Worm (Caenorhabditis elegans) whole organism, midembryonic: ENCODE data around the gene ins-22.

ENCODE experiments used
- T22C8.4 ChIP-seq: fragments of 200-800 bp; sonication (Bioruptor generic); IDR thresholded peaks from 2 replicates; pipeline ENCODE4 v1.3.6; 2022; ENCODE audit warnings: missing genetic modification characterization, missing compliant biosample characterization
- cog-1 ChIP-seq: sonication (generic microtip); optimal IDR thresholded peaks from 2 replicates; lab custom pipeline; 2016; ENCODE audit warnings: missing genetic modification characterization, missing compliant biosample characterization
- flt-1 ChIP-seq: fragments of 200-800 bp; sonication (Bioruptor generic); IDR thresholded peaks from 2 replicates; pipeline ENCODE4 v1.3.6; 2022; ENCODE audit warnings: missing genetic modification characterization, missing compliant biosample characterization
- klf-2 ChIP-seq: fragments of 200-800 bp; sonication (Bioruptor generic); conservative IDR thresholded peaks from 2 replicates; pipeline ENCODE4 v1.3.6; 2022; ENCODE audit warnings: missing genetic modification reagents, missing genetic modification characterization, missing compliant biosample characterization
- med-1 ChIP-seq: sonication (generic microtip); optimal IDR thresholded peaks from 2 replicates; lab custom pipeline; 2017; ENCODE audit warnings: missing genetic modification characterization, mild to moderate bottlenecking, missing compliant biosample characterization, antibody characterized with exemption, missing genetic modification reagents; ENCODE audit not compliant: insufficient read depth
- ref-1 ChIP-seq: fragments of 200-800 bp; sonication (Bioruptor generic); conservative IDR thresholded peaks from 2 replicates; pipeline ENCODE4 v1.3.6; 2022; ENCODE audit warnings: missing genetic modification reagents, missing genetic modification characterization, missing compliant biosample characterization
- tab-1 ChIP-seq: fragments of 200-800 bp; sonication (Bioruptor generic); IDR thresholded peaks from 2 replicates; pipeline ENCODE4 v1.3.6; 2022; ENCODE audit warnings: missing genetic modification characterization, missing compliant biosample characterization
- ztf-23 ChIP-seq: fragments of 200-800 bp; sonication (Bioruptor generic); IDR thresholded peaks from 2 replicates; pipeline ENCODE4 v1.3.6; 2022; ENCODE audit warnings: missing genetic modification reagents, missing genetic modification characterization, missing compliant biosample characterization
- ztf-29 ChIP-seq: fragments of 200-800 bp; sonication (Bioruptor generic); IDR thresholded peaks from 2 replicates; pipeline ENCODE4 v1.3.6; 2022; ENCODE audit warnings: missing genetic modification reagents, missing genetic modification characterization, missing compliant biosample characterization

The ins-22 gene

ce11 chrIII:10059002-10059401 lies 32.9 kb downstream of the ins-22 start, which contains the start of gene T16G12.8:
T16G12.8 (plus strand) TSS chrIII:10059302.
- TF ChIP-seq ref-1 (GFP tag; lab: Robert Waterston, UW) = no peak
- no peak for TF ChIP-seq klf-2 (GFP tag; lab: Robert Waterston, UW)
- TF ChIP-seq cog-1 = no peak
- no peak for TF ChIP-seq ztf-29 (GFP tag; lab: Robert Waterston, UW)
- TF ChIP-seq flt-1 (GFP tag; lab: Robert Waterston, UW) = no peak
- no peak for TF ChIP-seq tab-1 (GFP tag; lab: Robert Waterston, UW)
- no peak for TF ChIP-seq ztf-23 (GFP tag; lab: Robert Waterston, UW)
- TF ChIP-seq med-1 (GFP tag; lab: Kevin White, UChicago) = no peak
- TF ChIP-seq T22C8.4 (GFP tag; lab: Robert Waterston, UW) = no peak

- no peak for TF ChIP-seq klf-2 (GFP tag; lab: Robert Waterston, UW)
- no peak for TF ChIP-seq T22C8.4 (GFP tag; lab: Robert Waterston, UW)
- TF ChIP-seq tab-1 (GFP tag; lab: Robert Waterston, UW) = no peak
- no peak for TF ChIP-seq ztf-23 (GFP tag; lab: Robert Waterston, UW)
- no peak for TF ChIP-seq flt-1 (GFP tag; lab: Robert Waterston, UW)
- TF ChIP-seq cog-1 = no peak
- no peak for TF ChIP-seq med-1 (GFP tag; lab: Kevin White, UChicago)
- TF ChIP-seq ref-1 (GFP tag; lab: Robert Waterston, UW) = no peak
- no peak for TF ChIP-seq ztf-29 (GFP tag; lab: Robert Waterston, UW)
Observed at ce11 chrIII:10060573-10060972, 34.5 kb downstream of the ins-22 start, which contains the start of gene T16G12.13. T16G12.13 (plus strand) TSS chrIII:10060865.

ce11 chrIII:10064140-10064539 lies 38.1 kb downstream of the ins-22 start, which contains the start of gene ekl-6:
ekl-6 (plus strand) TSS chrIII:10064404.
- no peak for TF ChIP-seq ztf-29 (GFP tag; lab: Robert Waterston, UW)
- no peak for TF ChIP-seq tab-1 (GFP tag; lab: Robert Waterston, UW)
- peak; percentile 37 for TF ChIP-seq cog-1
- no peak for TF ChIP-seq klf-2 (GFP tag; lab: Robert Waterston, UW)
- peak; percentile 10; the same call in 1 of the 2 replicates for TF ChIP-seq T22C8.4 (GFP tag; lab: Robert Waterston, UW)
- peak; percentile 71 for TF ChIP-seq flt-1 (GFP tag; lab: Robert Waterston, UW)
- no peak for TF ChIP-seq ref-1 (GFP tag; lab: Robert Waterston, UW)
- TF ChIP-seq ztf-23 (GFP tag; lab: Robert Waterston, UW) = no peak
- TF ChIP-seq med-1 (GFP tag; lab: Kevin White, UChicago) = no peak

- no peak for TF ChIP-seq ztf-23 (GFP tag; lab: Robert Waterston, UW)
- TF ChIP-seq T22C8.4 (GFP tag; lab: Robert Waterston, UW) = no peak
- TF ChIP-seq ztf-29 (GFP tag; lab: Robert Waterston, UW) = no peak
- TF ChIP-seq tab-1 (GFP tag; lab: Robert Waterston, UW) = no peak
- no peak for TF ChIP-seq flt-1 (GFP tag; lab: Robert Waterston, UW)
- no peak for TF ChIP-seq klf-2 (GFP tag; lab: Robert Waterston, UW)
- no peak for TF ChIP-seq med-1 (GFP tag; lab: Kevin White, UChicago)
- no peak for TF ChIP-seq cog-1
- TF ChIP-seq ref-1 (GFP tag; lab: Robert Waterston, UW) = no peak
Observed at ce11 chrIII:10069278-10069677, 43.2 kb downstream of the ins-22 start, which contains the start of gene T16G12.6. T16G12.6 (plus strand) TSS chrIII:10069578.

ce11 chrIII:10076042-10076441 lies 50.0 kb downstream of the ins-22 start:
- TF ChIP-seq ztf-29 (GFP tag; lab: Robert Waterston, UW) = no peak
- no peak for TF ChIP-seq cog-1
- TF ChIP-seq T22C8.4 (GFP tag; lab: Robert Waterston, UW) = no peak
- TF ChIP-seq ztf-23 (GFP tag; lab: Robert Waterston, UW) = no peak
- no peak for TF ChIP-seq med-1 (GFP tag; lab: Kevin White, UChicago)
- TF ChIP-seq klf-2 (GFP tag; lab: Robert Waterston, UW) = no peak
- TF ChIP-seq tab-1 (GFP tag; lab: Robert Waterston, UW) = no peak
- no peak for TF ChIP-seq ref-1 (GFP tag; lab: Robert Waterston, UW)
- no peak for TF ChIP-seq flt-1 (GFP tag; lab: Robert Waterston, UW)
